Fruit fly (Drosophila melanogaster): Measurements from ENCODE around the gene Ocho.
A peak's percentile ranks its signal among the peaks of the same experiment; 100 is the strongest.

The Ocho gene

dm6 chr3L:14969171-14969570, 5.5 kb upstream of the Ocho start, which contains the start of gene Tom (continued):
- TF ChIP-seq CG11247 (GFP tag; IDR thresholded peaks at IDR 0.05) (no peak), kni (GFP tag; optimal IDR thresholded peaks at IDR 0.05) (peak; percentile 98), CG32767 (GFP tag; IDR thresholded peaks at IDR 0.05) (no peak), oc (tag; optimal IDR thresholded peaks at IDR 0.05) (no peak), CG33213 (GFP tag; optimal IDR thresholded peaks at IDR 0.05) (peak; percentile 40), Eip74EF (GFP tag; optimal IDR thresholded peaks at IDR 0.05) (no peak), Nf-YC (tag; optimal IDR thresholded peaks at IDR 0.05) (peak; percentile 93), nerfin-2 (GFP tag; IDR thresholded peaks at IDR 0.05; ENCODE audit: partially characterized antibody) (no peak), kah (GFP tag; optimal IDR thresholded peaks at IDR 0.05) (peak; percentile 99), gsb (GFP tag; IDR thresholded peaks at IDR 0.05) (no peak), bab2 (GFP tag; optimal IDR thresholded peaks at IDR 0.05) (no peak), sqz (GFP tag; optimal IDR thresholded peaks at IDR 0.05) (no peak), CG6683 (GFP tag; optimal IDR thresholded peaks at IDR 0.05) (no peak), Bgb (GFP tag; IDR thresholded peaks at IDR 0.05; ENCODE audit: partially characterized antibody) (no peak), CG11695 (GFP tag; IDR thresholded peaks at IDR 0.05) (no peak), CG8290 (GFP tag; optimal IDR thresholded peaks at IDR 0.05) (no peak), CG8290 (tag; optimal IDR thresholded peaks at IDR 0.05) (peak in 1 of 2 experiments; percentile 6), dpn (GFP tag; optimal IDR thresholded peaks at IDR 0.05) (no peak), p53 (GFP tag; optimal IDR thresholded peaks at IDR 0.05) (peak; percentile 83), CG6272 (GFP tag; IDR thresholded peaks at IDR 0.05) (no peak), CG1603 (tag; optimal IDR thresholded peaks at IDR 0.05) (peak; percentile 18), fd3F (GFP tag; optimal IDR thresholded peaks at IDR 0.05) (no peak), Med (GFP tag) (no peak), CG9437 (GFP tag; optimal IDR thresholded peaks at IDR 0.05) (no peak), dm (GFP tag; optimal IDR thresholded peaks at IDR 0.05) (no peak), HLH3B (GFP tag; IDR thresholded peaks at IDR 0.05) (no peak), CG17802 (tag; optimal IDR thresholded peaks at IDR 0.05) (no peak), tna (GFP tag; IDR thresholded peaks at IDR 0.05; ENCODE audit: partially characterized antibody) (no peak), knrl (GFP tag; IDR thresholded peaks at IDR 0.05; ENCODE audit: partially characterized antibody) (no peak), odd (GFP tag; optimal IDR thresholded peaks at IDR 0.05) (no peak), CG1602 (GFP tag; optimal IDR thresholded peaks at IDR 0.05) (no peak), Mad (GFP tag; optimal IDR thresholded peaks at IDR 0.05) (no peak), gfzf (GFP tag; optimal IDR thresholded peaks at IDR 0.05) (no peak), prd (optimal IDR thresholded peaks at IDR 0.05) (no peak), prd (GFP tag; IDR thresholded peaks at IDR 0.05) (peak; percentile 11; the same call in 1 of the 3 replicates), nom (GFP tag; optimal IDR thresholded peaks at IDR 0.05) (peak; percentile 32), Lim3 (GFP tag; IDR thresholded peaks at IDR 0.05) (no peak), sug (tag; optimal IDR thresholded peaks at IDR 0.05) (no peak), Neu2 (GFP tag; optimal IDR thresholded peaks at IDR 0.05; ENCODE audit: borderline replicate concordance) (peak; percentile 35), toy (GFP tag; IDR thresholded peaks at IDR 0.05) (no peak)

dm6 chr3L:14970213-14970612, 4.4 kb upstream of the Ocho start:
- TF ChIP-seq da (GFP tag; optimal IDR thresholded peaks at IDR 0.05), result no peak
- TF ChIP-seq CG9727 (GFP tag; optimal IDR thresholded peaks at IDR 0.05), result no peak
- no peak for TF ChIP-seq kay (GFP tag; optimal IDR thresholded peaks at IDR 0.05)
- no peak for TF ChIP-seq NfI (GFP tag; optimal IDR thresholded peaks at IDR 0.05)
- no peak for TF ChIP-seq CHES-1-like (GFP tag; optimal IDR thresholded peaks at IDR 0.05)
- no peak for TF ChIP-seq CG31441 (GFP tag; IDR thresholded peaks at IDR 0.05)
- TF ChIP-seq sens (GFP tag), result peak; percentile 36
- no peak for TF ChIP-seq CG12104 (GFP tag; optimal IDR thresholded peaks at IDR 0.05)
- TF ChIP-seq dimm (GFP tag; IDR thresholded peaks at IDR 0.05), result no peak
- TF ChIP-seq HHEX (GFP tag; optimal IDR thresholded peaks at IDR 0.05), result no peak
- peak in 1 of 2 experiments; percentile 98 for TF ChIP-seq insv (GFP tag; optimal IDR thresholded peaks at IDR 0.05)
- TF ChIP-seq CG17359 (tag; optimal IDR thresholded peaks at IDR 0.05), result no peak
- TF ChIP-seq pros (GFP tag; optimal IDR thresholded peaks at IDR 0.05), result no peak
- no peak for TF ChIP-seq slbo (GFP tag; IDR thresholded peaks at IDR 0.05)
